Worm (Caenorhabditis elegans) whole organism, L4/young adult: ENCODE data around the gene F59B2.9.

Source experiments
- W03F9.2 ChIP-seq: fragments of 150-350 bp; optimal IDR thresholded peaks from 2 replicates; lab custom pipeline; 2014; ENCODE audit warnings: missing biosample characterization, missing genetic modification characterization
- dao-5 ChIP-seq: sonication (generic microtip); optimal IDR thresholded peaks from 2 replicates; lab custom pipeline; 2016; ENCODE audit warnings: missing genotype, missing genetic modification characterization, moderate library complexity, missing compliant biosample characterization
- him-1 ChIP-seq: sonication (generic microtip); optimal IDR thresholded peaks from 2 replicates; lab custom pipeline; 2016; ENCODE audit warnings: missing genotype, missing genetic modification reagents, missing genetic modification characterization, missing compliant biosample characterization

DNA sequence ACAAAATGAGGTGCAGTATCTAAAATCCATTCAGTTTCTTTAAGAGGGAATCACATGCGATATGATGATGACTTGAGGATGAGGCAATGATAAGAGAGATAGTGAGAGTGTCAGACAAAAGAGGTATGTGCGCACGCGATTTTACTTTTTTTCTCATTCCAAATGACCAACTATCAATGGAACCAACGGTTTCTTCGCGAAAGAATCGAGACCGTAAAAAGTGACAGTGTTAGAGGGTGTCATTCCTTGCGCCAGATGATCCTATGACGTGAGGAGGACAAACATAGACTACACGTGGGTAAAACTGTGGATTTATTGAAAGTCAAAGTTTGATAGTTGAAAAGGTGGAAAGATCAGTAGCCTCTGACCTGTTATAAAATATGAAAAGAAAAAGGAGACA lies 28.4 kb downstream of the F59B2.9 start:
- TF ChIP-seq dao-5 (tag; lab: Kevin White, UChicago) (no peak), W03F9.2 (tag; lab: Kevin White, UChicago) (no peak), him-1 (tag; lab: Kevin White, UChicago) (no peak)
